Worm (Caenorhabditis elegans) whole organism, late embryonic: ENCODE measurements around the gene F58B4.7.
A peak's percentile ranks its signal among the peaks of the same experiment; 100 is the strongest.

Experiments
- C08G9.2 ChIP-seq: sonication (generic microtip); optimal IDR thresholded peaks from 2 replicates; lab custom pipeline; 2016; ENCODE audit warnings: mild to moderate bottlenecking, missing genetic modification characterization, moderate library complexity, missing compliant biosample characterization
- F13H6.1 ChIP-seq: sonication (generic microtip); optimal IDR thresholded peaks from 2 replicates; lab custom pipeline; 2016; ENCODE audit warnings: missing genetic modification characterization, missing compliant biosample characterization
- K02D7.2 ChIP-seq: sonication (generic microtip); optimal IDR thresholded peaks from 2 replicates; lab custom pipeline; 2017; ENCODE audit warnings: mild to moderate bottlenecking, missing genetic modification characterization, missing compliant biosample characterization
- K09A11.1 ChIP-seq: sonication (generic microtip); optimal IDR thresholded peaks from 2 replicates; lab custom pipeline; 2017; ENCODE audit warnings: antibody characterized with exemption, mild to moderate bottlenecking, missing genetic modification characterization, missing compliant biosample characterization; ENCODE audit not compliant: insufficient read depth
- ama-1 ChIP-seq: fragments of 150-350 bp; optimal IDR thresholded peaks from 2 replicates; lab custom pipeline; 2014
- ceh-14 ChIP-seq: sonication (generic microtip); optimal IDR thresholded peaks from 2 replicates; lab custom pipeline; 2016; ENCODE audit warnings: missing genotype, missing genetic modification characterization, missing compliant biosample characterization
- ceh-19 ChIP-seq: fragments of 200-800 bp; sonication (Bioruptor generic); optimal IDR thresholded peaks from 2 replicates; lab custom pipeline; 2018; ENCODE audit warnings: mild to moderate bottlenecking, missing genetic modification characterization, missing compliant biosample characterization
- ceh-2 ChIP-seq: sonication (generic microtip); optimal IDR thresholded peaks from 2 replicates; lab custom pipeline; 2016; ENCODE audit warnings: missing genotype, missing genetic modification characterization, missing compliant biosample characterization
- ceh-34 ChIP-seq: sonication (generic microtip); optimal IDR thresholded peaks from 2 replicates; lab custom pipeline; 2016; ENCODE audit warnings: mild to moderate bottlenecking, missing genetic modification characterization, missing compliant biosample characterization
- ceh-48 ChIP-seq: sonication (generic microtip); optimal IDR thresholded peaks from 2 replicates; lab custom pipeline; 2016; ENCODE audit warnings: missing genetic modification characterization, inconsistent platforms, missing compliant biosample characterization
- ceh-6 ChIP-seq: fragments of 200-800 bp; sonication (Bioruptor generic); optimal IDR thresholded peaks from 2 replicates; lab custom pipeline; 2018; ENCODE audit warnings: mild to moderate bottlenecking, missing genetic modification characterization, missing compliant biosample characterization
- ceh-9 ChIP-seq: sonication (generic microtip); optimal IDR thresholded peaks from 2 replicates; lab custom pipeline; 2016; ENCODE audit warnings: mild to moderate bottlenecking, missing genetic modification characterization, inconsistent platforms, missing compliant biosample characterization
- che-1 ChIP-seq: sonication (generic microtip); optimal IDR thresholded peaks from 2 replicates; lab custom pipeline; 2016; ENCODE audit warnings: mild to moderate bottlenecking, missing genetic modification characterization, missing compliant biosample characterization
- elt-2 ChIP-seq: sonication (generic microtip); optimal IDR thresholded peaks from 2 replicates; lab custom pipeline; 2016; ENCODE audit warnings: missing genetic modification reagents, missing genetic modification characterization, missing compliant biosample characterization
- elt-4 ChIP-seq: sonication (generic microtip); optimal IDR thresholded peaks from 2 replicates; lab custom pipeline; 2016; ENCODE audit warnings: missing genetic modification characterization, missing compliant biosample characterization
- eyg-1 ChIP-seq: sonication (generic microtip); optimal IDR thresholded peaks from 2 replicates; lab custom pipeline; 2016; ENCODE audit warnings: missing genotype, missing genetic modification characterization, missing compliant biosample characterization
- gmeb-2 ChIP-seq: sonication (generic microtip); optimal IDR thresholded peaks from 2 replicates; lab custom pipeline; 2016; ENCODE audit warnings: missing genetic modification characterization, inconsistent platforms, missing compliant biosample characterization
- hlh-13 ChIP-seq: fragments of 200-800 bp; sonication (Bioruptor generic); optimal IDR thresholded peaks from 2 replicates; lab custom pipeline; 2018; ENCODE audit warnings: mild to moderate bottlenecking, missing genetic modification characterization, missing compliant biosample characterization
- hlh-15 ChIP-seq: sonication (generic microtip); optimal IDR thresholded peaks from 2 replicates; lab custom pipeline; 2016; ENCODE audit warnings: missing genetic modification characterization, missing compliant biosample characterization
- hlh-8 ChIP-seq: sonication (generic microtip); optimal IDR thresholded peaks from 2 replicates; lab custom pipeline; 2016; ENCODE audit warnings: missing genotype, missing genetic modification characterization, missing compliant biosample characterization
- lim-6 ChIP-seq: sonication (generic microtip); optimal IDR thresholded peaks from 2 replicates; lab custom pipeline; 2016; ENCODE audit warnings: missing genetic modification characterization, missing compliant biosample characterization
- nfya-1 ChIP-seq: sonication (generic microtip); optimal IDR thresholded peaks from 2 replicates; lab custom pipeline; 2017; ENCODE audit warnings: missing genetic modification characterization, mild to moderate bottlenecking, missing compliant biosample characterization, antibody characterized with exemption, moderate library complexity
- nhr-11 ChIP-seq: fragments of 150-350 bp; optimal IDR thresholded peaks from 2 replicates; lab custom pipeline; 2014; ENCODE audit warnings: missing biosample characterization, missing genetic modification characterization
- npax-4 ChIP-seq: sonication (generic microtip); optimal IDR thresholded peaks from 2 replicates; lab custom pipeline; 2016; ENCODE audit warnings: missing genetic modification characterization, missing compliant biosample characterization
- pat-9 ChIP-seq: fragments of 200-800 bp; sonication (Bioruptor generic); optimal IDR thresholded peaks from 2 replicates; lab custom pipeline; 2018; ENCODE audit warnings: mild to moderate bottlenecking, missing genetic modification characterization, moderate library complexity, missing compliant biosample characterization
- pax-1 ChIP-seq: fragments of 150-350 bp; optimal IDR thresholded peaks from 2 replicates; lab custom pipeline; 2014; ENCODE audit warnings: missing biosample characterization, missing genetic modification characterization
- pha-2 ChIP-seq: sonication (generic microtip); optimal IDR thresholded peaks from 2 replicates; lab custom pipeline; 2017; ENCODE audit warnings: mild to moderate bottlenecking, missing genetic modification characterization, missing compliant biosample characterization
- pqm-1 ChIP-seq: sonication (generic microtip); optimal IDR thresholded peaks from 2 replicates; lab custom pipeline; 2016; ENCODE audit warnings: missing genetic modification characterization, missing compliant biosample characterization
- pros-1 ChIP-seq: fragments of 150-350 bp; optimal IDR thresholded peaks from 2 replicates; lab custom pipeline; 2014; ENCODE audit warnings: missing biosample characterization, missing genetic modification reagents, missing genetic modification characterization
- ref-2 ChIP-seq: sonication (generic microtip); optimal IDR thresholded peaks from 2 replicates; lab custom pipeline; 2016; ENCODE audit warnings: missing genetic modification characterization, missing compliant biosample characterization
- rnt-1 ChIP-seq: sonication (generic microtip); optimal IDR thresholded peaks from 2 replicates; lab custom pipeline; 2016; ENCODE audit warnings: missing genetic modification characterization, missing compliant biosample characterization
- tbx-2 ChIP-seq: sonication (generic microtip); optimal IDR thresholded peaks from 2 replicates; lab custom pipeline; 2016; ENCODE audit warnings: missing genetic modification characterization, missing compliant biosample characterization
- ttx-3 ChIP-seq: sonication (generic microtip); optimal IDR thresholded peaks from 2 replicates; lab custom pipeline; 2016; ENCODE audit warnings: missing genetic modification reagents, missing genetic modification characterization, missing compliant biosample characterization
- unc-42 ChIP-seq: sonication (generic microtip); optimal IDR thresholded peaks from 2 replicates; lab custom pipeline; 2016; ENCODE audit warnings: missing genotype, missing genetic modification characterization, missing compliant biosample characterization
- unc-55 ChIP-seq: sonication (generic microtip); optimal IDR thresholded peaks from 2 replicates; lab custom pipeline; 2017; ENCODE audit warnings: missing biosample characterization, missing genetic modification reagents, missing genetic modification characterization
- unc-86 ChIP-seq: sonication (generic microtip); optimal IDR thresholded peaks from 2 replicates; lab custom pipeline; 2016; ENCODE audit warnings: missing genetic modification characterization, missing compliant biosample characterization

F58B4.7 gene

DNA sequence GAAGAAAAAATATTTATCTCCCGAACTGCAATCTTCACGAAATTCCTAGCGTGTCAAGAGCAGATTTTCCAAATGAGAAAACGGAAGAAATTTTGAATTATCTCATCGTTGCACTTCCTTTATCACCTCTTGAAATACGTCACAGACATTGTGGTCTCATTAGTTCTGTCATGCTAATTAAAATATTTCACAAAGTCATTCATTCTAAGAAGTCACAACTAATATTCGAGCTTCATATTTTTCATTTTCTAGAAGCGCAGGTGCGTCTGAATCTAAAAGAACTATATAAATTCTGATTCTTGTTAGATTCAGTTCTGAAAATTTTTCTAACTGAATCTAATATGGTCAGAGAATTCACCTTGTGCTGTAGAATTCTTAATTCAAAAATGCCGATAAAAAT, 24.1 kb upstream of the F58B4.7 start:
- TF ChIP-seq lim-6 (tag; lab: Kevin White, UChicago) (no peak), ttx-3 (tag; lab: Kevin White, UChicago) (no peak), hlh-15 (tag; lab: Kevin White, UChicago) (no peak), unc-55 (GFP tag; lab: Kevin White, UChicago) (no peak), pha-2 (no peak), ceh-6 (GFP tag; lab: Kevin White, UChicago) (no peak), npax-4 (tag; lab: Kevin White, UChicago) (no peak), unc-42 (no peak), hlh-8 (tag; lab: Kevin White, UChicago) (no peak), tbx-2 (no peak), unc-86 (tag; lab: Kevin White, UChicago) (no peak), F13H6.1 (no peak), ceh-34 (no peak)

DNA sequence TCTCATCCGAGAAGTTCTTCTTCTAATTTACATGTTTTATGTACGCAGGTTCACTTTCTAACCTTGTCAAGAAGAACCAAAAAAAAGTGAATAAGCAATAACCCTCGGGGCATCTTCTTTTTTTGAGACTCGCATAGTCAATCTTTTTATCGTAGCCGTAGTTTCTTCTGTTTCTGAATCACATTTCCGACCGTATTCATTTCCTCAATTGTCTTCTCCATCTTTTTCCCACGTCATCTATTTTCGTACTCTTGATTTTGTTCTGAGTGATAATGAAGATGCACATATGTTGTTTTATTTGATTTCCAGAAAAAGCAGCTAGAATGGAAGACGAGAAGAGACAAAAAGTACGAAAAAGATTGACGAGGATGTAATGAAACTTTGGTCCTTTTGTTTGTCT, 21.8 kb upstream of the F58B4.7 start:
- no peak for TF ChIP-seq unc-86 (tag; lab: Kevin White, UChicago)
- TF ChIP-seq unc-42 = peak; percentile 57

DNA sequence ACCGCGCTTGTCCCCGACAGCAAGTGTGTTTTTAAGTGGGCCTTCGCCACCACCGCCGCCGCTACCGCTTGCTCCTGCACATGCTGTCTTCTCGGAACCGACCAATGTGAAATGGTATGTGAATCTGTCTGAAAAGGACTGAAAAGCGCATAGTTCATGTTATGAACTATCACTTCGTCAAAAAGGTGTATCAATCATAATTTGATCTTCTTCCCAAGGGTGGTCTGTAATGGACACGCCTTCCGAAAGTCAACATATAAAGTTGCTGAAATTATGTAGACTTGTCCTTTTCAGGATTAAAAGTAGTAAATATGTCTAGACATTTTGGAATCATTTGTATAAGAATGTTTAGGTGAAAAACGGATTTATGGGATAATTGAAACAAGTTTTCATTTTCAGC, 19.0 kb upstream of the F58B4.7 start, which contains the start of gene zip-9:
Gene zip-9 (plus strand): TSS at position 301 of the 400 bp plus-strand sequence.
- TF ChIP-seq K09A11.1 (tag; lab: Kevin White, UChicago) (no peak), che-1 (tag; lab: Kevin White, UChicago) (no peak), hlh-13 (GFP tag; lab: Kevin White, UChicago) (no peak), pax-1 (tag; lab: Kevin White, UChicago) (no peak), pros-1 (tag; lab: Kevin White, UChicago) (no peak), rnt-1 (tag; lab: Kevin White, UChicago) (no peak), ceh-9 (tag; lab: Kevin White, UChicago) (no peak), ceh-48 (tag; lab: Kevin White, UChicago) (no peak), eyg-1 (tag; lab: Kevin White, UChicago) (no peak), ceh-34 (no peak), ceh-19 (no peak), ama-1 (lab: Kevin White, UChicago) (no peak), C08G9.2 (no peak), unc-55 (GFP tag; lab: Kevin White, UChicago) (no peak)

DNA sequence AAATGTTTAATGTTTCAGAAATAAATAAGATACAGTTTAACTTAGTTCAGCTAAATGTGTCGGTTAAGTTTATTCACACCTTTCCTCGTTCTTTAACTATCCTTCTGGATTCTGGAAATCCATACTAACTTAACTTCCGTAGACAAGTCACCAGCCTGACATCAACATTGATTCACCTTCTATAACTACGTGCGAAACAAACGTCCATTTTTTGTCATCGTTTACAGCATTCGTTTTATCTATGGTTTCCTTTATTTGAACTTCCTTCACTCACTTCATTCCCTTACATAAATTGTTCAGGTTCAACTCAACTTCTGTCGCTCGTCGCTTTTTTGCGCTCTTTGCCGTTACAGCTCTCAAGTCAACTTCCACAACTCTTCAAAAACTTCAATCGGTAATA, 18.0 kb upstream of the F58B4.7 start, which contains the start of gene F17C11.26:
Gene F17C11.26 (plus strand): TSS at position 301 of the 400 bp plus-strand sequence.
- TF ChIP-seq elt-4 (tag; lab: Kevin White, UChicago) (no peak), gmeb-2 (tag; lab: Kevin White, UChicago) (no peak), K02D7.2 (tag; lab: Kevin White, UChicago) (no peak), ceh-2 (tag; lab: Kevin White, UChicago) (no peak), ceh-14 (no peak), eyg-1 (tag; lab: Kevin White, UChicago) (no peak)

DNA sequence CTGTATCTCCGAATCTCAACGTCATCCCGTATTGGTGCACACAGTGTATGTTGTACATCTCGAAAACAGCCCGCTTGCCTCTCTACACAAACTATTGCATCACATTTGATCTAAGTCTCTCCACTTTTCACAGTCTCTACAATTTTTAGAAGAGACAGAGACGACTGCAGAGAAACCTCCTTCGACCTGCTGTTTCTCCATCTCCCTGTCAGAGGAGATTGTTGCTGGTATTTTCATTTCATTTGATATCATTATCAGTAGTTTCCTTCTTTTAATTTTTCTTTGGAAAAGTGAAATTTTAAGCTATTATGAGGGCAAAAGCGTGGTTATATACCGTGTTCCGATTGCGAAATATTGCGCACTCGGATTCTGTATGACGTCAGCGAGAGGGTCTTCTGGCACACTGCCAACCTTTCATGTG, 17.5 kb upstream of the F58B4.7 start:
- TF ChIP-seq pat-9 (tag; lab: Kevin White, UChicago) (no peak), gmeb-2 (tag; lab: Kevin White, UChicago) (no peak), ref-2 (tag; lab: Kevin White, UChicago) (peak; percentile 37), nfya-1 (tag; lab: Kevin White, UChicago) (peak; percentile 68), unc-42 (peak; percentile 24), pqm-1 (tag; lab: Kevin White, UChicago) (peak; percentile 49), unc-55 (GFP tag; lab: Kevin White, UChicago) (peak; percentile 29), pros-1 (tag; lab: Kevin White, UChicago) (no peak), elt-2 (tag; lab: Kevin White, UChicago) (peak; percentile 71), ceh-14 (no peak), nhr-11 (tag; lab: Kevin White, UChicago) (no peak)
